Fruit fly (Drosophila melanogaster): ENCODE measurements around the gene CG32808.

Gene CG32808

dm6 chrX:1464033-1464432 is 5.6 kb downstream of the CG32808 start, which contains the start of gene Ns3:
Gene Ns3 (minus strand): TSS chrX:1464220.
- TF ChIP-seq CG7045 (GFP tag; optimal IDR thresholded peaks at IDR 0.05) (no peak), CG5204 (GFP tag; optimal IDR thresholded peaks at IDR 0.05) (no peak), CG33017 (tag; optimal IDR thresholded peaks at IDR 0.05) (no peak), CG11617 (GFP tag; optimal IDR thresholded peaks at IDR 0.05) (no peak), CG12768 (GFP tag; optimal IDR thresholded peaks at IDR 0.05) (no peak), Clk (GFP tag; optimal IDR thresholded peaks at IDR 0.05) (no peak), Hr96 (GFP tag; optimal IDR thresholded peaks at IDR 0.05) (no peak), Mnt (GFP tag; optimal IDR thresholded peaks at IDR 0.05) (peak; percentile 99), bab1 (GFP tag; optimal IDR thresholded peaks at IDR 0.05) (peak; percentile 46)

dm6 chrX:1461544-1461943 is 8.1 kb downstream of the CG32808 start, which contains the start of gene CG14787:
Gene CG14787 (minus strand): TSS chrX:1461676.
- TF ChIP-seq CG5204 (GFP tag; optimal IDR thresholded peaks at IDR 0.05) (no peak), pad (GFP tag; optimal IDR thresholded peaks at IDR 0.05) (no peak), cic (GFP tag; optimal IDR thresholded peaks at IDR 0.05) (no peak), Crg-1 (GFP tag; optimal IDR thresholded peaks at IDR 0.05) (no peak), bab1 (GFP tag; optimal IDR thresholded peaks at IDR 0.05) (no peak), tj (GFP tag; optimal IDR thresholded peaks at IDR 0.05) (no peak), Mnt (GFP tag; optimal IDR thresholded peaks at IDR 0.05) (no peak), CG12768 (GFP tag; optimal IDR thresholded peaks at IDR 0.05) (no peak), CG33017 (tag; optimal IDR thresholded peaks at IDR 0.05) (no peak), CG7101 (tag; optimal IDR thresholded peaks at IDR 0.05) (no peak), kay (GFP tag; ENCODE audit: borderline replicate concordance) (no peak), cnc (optimal IDR thresholded peaks at IDR 0.05) (no peak), Clk (GFP tag; optimal IDR thresholded peaks at IDR 0.05) (no peak), ovo (GFP tag; optimal IDR thresholded peaks at IDR 0.05) (no peak), toe (GFP tag; optimal IDR thresholded peaks at IDR 0.05) (no peak), CG11617 (GFP tag; optimal IDR thresholded peaks at IDR 0.05) (no peak), CG14711 (tag; optimal IDR thresholded peaks at IDR 0.05) (no peak), CG1620 (GFP tag; optimal IDR thresholded peaks at IDR 0.05) (no peak)

dm6 chrX:1460278-1460872 is 9.2 kb downstream of the CG32808 start, which contains the start of gene Lrpprc2:
Gene Lrpprc2 (minus strand): TSS chrX:1460617.
- TF ChIP-seq ovo (GFP tag; optimal IDR thresholded peaks at IDR 0.05) (no peak), CG14711 (tag; optimal IDR thresholded peaks at IDR 0.05) (no peak), Clk (GFP tag; optimal IDR thresholded peaks at IDR 0.05) (no peak), pad (GFP tag; optimal IDR thresholded peaks at IDR 0.05) (no peak), Mnt (GFP tag; optimal IDR thresholded peaks at IDR 0.05) (peak; percentile 7), CG1620 (GFP tag; optimal IDR thresholded peaks at IDR 0.05) (no peak), bab1 (GFP tag; optimal IDR thresholded peaks at IDR 0.05) (peak; percentile 25), Crg-1 (GFP tag; optimal IDR thresholded peaks at IDR 0.05) (peak; percentile 3)

- no peak for TF ChIP-seq CG7101 (tag; optimal IDR thresholded peaks at IDR 0.05)
- TF ChIP-seq kay (GFP tag; ENCODE audit: borderline replicate concordance), result no peak
- TF ChIP-seq Hr96 (GFP tag; optimal IDR thresholded peaks at IDR 0.05), result no peak
- no peak for TF ChIP-seq bab1 (GFP tag; optimal IDR thresholded peaks at IDR 0.05)
- TF ChIP-seq CG33017 (tag; optimal IDR thresholded peaks at IDR 0.05), result no peak
- no peak for TF ChIP-seq cnc (optimal IDR thresholded peaks at IDR 0.05)
- no peak for TF ChIP-seq Clk (GFP tag; optimal IDR thresholded peaks at IDR 0.05)
- no peak for TF ChIP-seq CG1620 (GFP tag; optimal IDR thresholded peaks at IDR 0.05)
- TF ChIP-seq pad (GFP tag; optimal IDR thresholded peaks at IDR 0.05), result no peak
- TF ChIP-seq CG14711 (tag; optimal IDR thresholded peaks at IDR 0.05), result no peak
- no peak for TF ChIP-seq ovo (GFP tag; optimal IDR thresholded peaks at IDR 0.05)
- no peak for TF ChIP-seq CG11617 (GFP tag; optimal IDR thresholded peaks at IDR 0.05)
- no peak for TF ChIP-seq toe (GFP tag; optimal IDR thresholded peaks at IDR 0.05)
- no peak for TF ChIP-seq Mnt (GFP tag; optimal IDR thresholded peaks at IDR 0.05)
- TF ChIP-seq CG12768 (GFP tag; optimal IDR thresholded peaks at IDR 0.05), result no peak
- TF ChIP-seq tj (GFP tag; optimal IDR thresholded peaks at IDR 0.05), result no peak
- no peak for TF ChIP-seq Crg-1 (GFP tag; optimal IDR thresholded peaks at IDR 0.05)
These were observed 12.7 kb downstream of the CG32808 start, which contains the start of gene CG14785 for dm6 chrX:1456954-1457353. Gene CG14785 (minus strand): TSS chrX:1457054.

dm6 chrX:1454837-1455236 is 14.8 kb downstream of the CG32808 start:
- TF ChIP-seq toe (GFP tag; optimal IDR thresholded peaks at IDR 0.05), result no peak
- peak; percentile 85 for TF ChIP-seq ovo (GFP tag; optimal IDR thresholded peaks at IDR 0.05)

dm6 chrX:1452130-1452529 is 17.5 kb downstream of the CG32808 start, which contains the start of gene Gr2a:
Gene Gr2a (plus strand): TSS chrX:1452430.
- TF ChIP-seq ovo (GFP tag; optimal IDR thresholded peaks at IDR 0.05) (no peak), toe (GFP tag; optimal IDR thresholded peaks at IDR 0.05) (no peak), CG7101 (tag; optimal IDR thresholded peaks at IDR 0.05) (no peak), pad (GFP tag; optimal IDR thresholded peaks at IDR 0.05) (no peak), CG1620 (GFP tag; optimal IDR thresholded peaks at IDR 0.05) (no peak), Crg-1 (GFP tag; optimal IDR thresholded peaks at IDR 0.05) (no peak)

All from whole organism, adult.